Worm (Caenorhabditis elegans): ENCODE measurements around the gene rpl-7A.

- TF ChIP-seq nhr-28 (tag; optimal IDR thresholded peaks at IDR 0.05) (no peak), ces-1 (GFP tag; optimal IDR thresholded peaks at IDR 0.05) (no peak), zip-11 (GFP tag; IDR thresholded peaks at IDR 0.05) (no peak), unc-62 (GFP tag; optimal IDR thresholded peaks at IDR 0.05 in 1 of 2) (no peak), unc-62 (tag; optimal IDR thresholded peaks at IDR 0.05) (no peak), unc-130 (GFP tag; optimal IDR thresholded peaks at IDR 0.05) (no peak), dpl-1 (GFP tag; optimal IDR thresholded peaks at IDR 0.05) (no peak), R02D3.7 (tag; optimal IDR thresholded peaks at IDR 0.05) (no peak), T26A8.4 (GFP tag; IDR thresholded peaks at IDR 0.05) (no peak), egl-27 (tag; optimal IDR thresholded peaks at IDR 0.05) (no peak), ama-1 (optimal IDR thresholded peaks at IDR 0.05) (no peak), daf-16 (GFP tag; optimal IDR thresholded peaks at IDR 0.05) (no peak), daf-16 (tag; optimal IDR thresholded peaks at IDR 0.05) (no peak)
These were observed 8.0 kb upstream of the rpl-7A start for ce11 chrIV:4398420-4398819.
